Fruit fly (Drosophila melanogaster): Measurements from ENCODE around the gene Acam.
A peak's percentile ranks its signal among the peaks of the same experiment; 100 is the strongest.

Acam gene

DNA sequence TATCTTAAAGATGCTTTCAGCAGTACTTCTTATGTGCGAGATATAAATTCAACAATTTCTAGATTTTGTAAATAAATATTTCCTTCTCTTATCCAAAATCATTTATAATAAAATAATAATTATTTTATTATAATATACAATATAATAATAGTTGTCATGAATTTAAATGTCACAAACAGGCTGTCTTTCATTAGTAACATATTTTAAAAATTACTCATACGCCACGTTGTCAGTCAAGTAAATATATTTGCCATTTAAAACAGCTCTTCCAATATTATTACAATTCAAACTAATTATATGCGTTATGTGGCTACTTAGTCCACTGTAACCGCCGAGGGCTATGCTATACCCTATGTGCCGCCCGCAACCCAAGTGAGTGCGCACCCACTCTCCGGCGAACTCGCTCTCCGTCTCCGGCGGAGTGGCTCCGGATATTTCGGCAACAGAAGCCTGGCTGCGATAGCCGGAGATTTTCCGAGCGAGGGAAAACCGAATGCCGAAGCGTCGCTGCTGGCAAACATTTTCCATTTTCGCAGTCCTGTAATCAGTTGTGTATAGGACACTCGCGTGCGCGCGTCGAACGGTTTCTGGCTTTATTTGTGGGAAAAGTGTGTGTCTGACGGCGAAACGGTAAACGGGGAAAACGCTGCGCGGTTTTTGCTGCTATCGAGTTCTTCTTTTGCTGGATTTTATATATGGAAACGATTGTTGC, 44.0 kb downstream of the Acam start, which contains the start of gene CG5890 (continued):
- peak; percentile 6 for TF ChIP-seq caup (GFP tag; optimal IDR thresholded peaks at IDR 0.05; ENCODE audit: severe bottlenecking)
- no peak for TF ChIP-seq Bgb (GFP tag; IDR thresholded peaks at IDR 0.05; ENCODE audit: partially characterized antibody)
- no peak for TF ChIP-seq bsh (GFP tag; optimal IDR thresholded peaks at IDR 0.05)
- TF ChIP-seq bigmax (GFP tag; optimal IDR thresholded peaks at IDR 0.05), result no peak
- no peak for TF ChIP-seq prd (optimal IDR thresholded peaks at IDR 0.05)
- no peak for TF ChIP-seq prd (GFP tag; IDR thresholded peaks at IDR 0.05)
- TF ChIP-seq Sox100B (GFP tag; optimal IDR thresholded peaks at IDR 0.05), result peak; percentile 41
- peak; percentile 55 for TF ChIP-seq CG11504 (tag; optimal IDR thresholded peaks at IDR 0.05)
- no peak for TF ChIP-seq mirr (GFP tag; optimal IDR thresholded peaks at IDR 0.05)
- peak; percentile 1 for TF ChIP-seq CG1233 (GFP tag; optimal IDR thresholded peaks at IDR 0.05)
- no peak for TF ChIP-seq CG14014 (GFP tag; IDR thresholded peaks at IDR 0.05)
- TF ChIP-seq NfI (GFP tag; optimal IDR thresholded peaks at IDR 0.05), result peak; percentile 30
- no peak for TF ChIP-seq ro (GFP tag; IDR thresholded peaks at IDR 0.05)
- no peak for TF ChIP-seq repo (GFP tag; optimal IDR thresholded peaks at IDR 0.05)
- no peak for TF ChIP-seq unpg (GFP tag; optimal IDR thresholded peaks at IDR 0.05)
- TF ChIP-seq stwl (tag; optimal IDR thresholded peaks at IDR 0.05), result no peak
- TF ChIP-seq CG13296 (GFP tag; optimal IDR thresholded peaks at IDR 0.05), result peak; percentile 58
- no peak for TF ChIP-seq kah (GFP tag; optimal IDR thresholded peaks at IDR 0.05)
- no peak for TF ChIP-seq luna (GFP tag; optimal IDR thresholded peaks at IDR 0.05)
- no peak for TF ChIP-seq psq (GFP tag; optimal IDR thresholded peaks at IDR 0.05)
- TF ChIP-seq Stat92E (GFP tag; optimal IDR thresholded peaks at IDR 0.05), result no peak
- TF ChIP-seq ind (GFP tag; optimal IDR thresholded peaks at IDR 0.05), result peak; percentile 17
- TF ChIP-seq CG5245 (GFP tag; optimal IDR thresholded peaks at IDR 0.05), result no peak
- TF ChIP-seq CG10147 (GFP tag; optimal IDR thresholded peaks at IDR 0.05), result peak; percentile 39
- 0 out of 2 replicates have a peak, but pooled peaks have one; percentile 14 for TF ChIP-seq CG9932 (GFP tag; IDR thresholded peaks at IDR 0.05)
- no peak for TF ChIP-seq CG12071 (GFP tag; optimal IDR thresholded peaks at IDR 0.05)
- no peak for TF ChIP-seq Dp (GFP tag; optimal IDR thresholded peaks at IDR 0.05)
- no peak for TF ChIP-seq croc (GFP tag; conservative IDR thresholded peaks at IDR 0.05)
- peak; percentile 62 for TF ChIP-seq Hmr (GFP tag; optimal IDR thresholded peaks at IDR 0.05)
- TF ChIP-seq dmrt11E (tag; optimal IDR thresholded peaks at IDR 0.05), result no peak
- peak; percentile 48 for TF ChIP-seq gem (tag; optimal IDR thresholded peaks at IDR 0.05)
- TF ChIP-seq CG2678 (tag; optimal IDR thresholded peaks at IDR 0.05), result peak; percentile 72
- no peak for TF ChIP-seq Aef1 (GFP tag; IDR thresholded peaks at IDR 0.05)
- TF ChIP-seq fd96Cb (tag; optimal IDR thresholded peaks at IDR 0.05), result no peak
- no peak for TF ChIP-seq ash1 (GFP tag; optimal IDR thresholded peaks at IDR 0.05)
- no peak for TF ChIP-seq Lim3 (GFP tag; IDR thresholded peaks at IDR 0.05)
- peak; percentile 8 for TF ChIP-seq CG4328 (GFP tag; optimal IDR thresholded peaks at IDR 0.05)
- no peak for TF ChIP-seq TFAM (GFP tag; optimal IDR thresholded peaks at IDR 0.05)
- TF ChIP-seq CG14860 (GFP tag; IDR thresholded peaks at IDR 0.05; ENCODE audit: partially characterized antibody), result no peak
- no peak for TF ChIP-seq Usf (GFP tag; optimal IDR thresholded peaks at IDR 0.05)
- TF ChIP-seq CG2120 (GFP tag; optimal IDR thresholded peaks at IDR 0.05), result no peak
- no peak for TF ChIP-seq H15 (GFP tag; IDR thresholded peaks at IDR 0.05)
- no peak for TF ChIP-seq CG13894 (tag; optimal IDR thresholded peaks at IDR 0.05)
- TF ChIP-seq CG7839 (tag; optimal IDR thresholded peaks at IDR 0.05), result peak; percentile 57
- TF ChIP-seq CG10565 (GFP tag; optimal IDR thresholded peaks at IDR 0.05), result no peak
- no peak for TF ChIP-seq Pdp1 (GFP tag; optimal IDR thresholded peaks at IDR 0.05)
- TF ChIP-seq Ptx1 (GFP tag; IDR thresholded peaks at IDR 0.05), result no peak
- no peak for TF ChIP-seq pb (GFP tag; optimal IDR thresholded peaks at IDR 0.05)
- peak; percentile 37 for TF ChIP-seq CG18619 (GFP tag; optimal IDR thresholded peaks at IDR 0.05)

Data from whole organism, embryonic.